Fruit fly (Drosophila melanogaster): ENCODE data around the gene CG14857.

CG14857 gene

DNA sequence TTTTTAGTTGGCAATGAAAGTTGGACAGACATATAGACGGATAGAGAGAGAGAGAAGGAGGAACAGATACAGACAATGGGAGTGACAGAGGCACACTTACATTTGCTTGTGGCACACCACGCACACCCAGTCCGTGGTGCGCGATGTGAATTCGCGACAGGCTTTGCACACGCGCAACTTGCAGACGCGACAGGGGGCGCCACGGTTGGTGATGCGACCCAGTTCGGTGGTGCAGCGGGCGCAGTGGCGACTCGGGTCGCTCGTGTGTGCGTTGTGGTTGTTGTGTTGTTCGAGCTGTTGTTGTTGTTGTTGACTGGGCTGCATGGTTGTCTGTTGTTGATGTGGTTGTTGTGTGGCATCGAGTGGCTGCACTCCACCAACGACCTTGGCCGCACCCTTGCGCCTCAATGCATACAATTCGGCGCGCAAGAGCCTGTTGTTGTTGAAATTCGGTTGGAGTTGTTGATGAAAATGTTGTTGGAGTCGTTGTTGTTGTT, 28.7 kb downstream of the CG14857 start:
- peak; percentile 39 for TF ChIP-seq ewg (GFP tag; optimal IDR thresholded peaks at IDR 0.05)
- peak; percentile 88 for TF ChIP-seq Ets65A (GFP tag)
- TF ChIP-seq Hmx (GFP tag; optimal IDR thresholded peaks at IDR 0.05) = no peak
- TF ChIP-seq CG8478 (optimal IDR thresholded peaks at IDR 0.05) = peak; percentile 82
- no peak for TF ChIP-seq CG18619 (GFP tag; optimal IDR thresholded peaks at IDR 0.05)
- no peak for TF ChIP-seq Myb (GFP tag; optimal IDR thresholded peaks at IDR 0.05)
- 0 out of 2 replicates have a peak, but pooled peaks have one; percentile 32 for TF ChIP-seq dan (GFP tag; IDR thresholded peaks at IDR 0.05)
- peak; percentile 62 for TF ChIP-seq CTCF (GFP tag; optimal IDR thresholded peaks at IDR 0.05)
- TF ChIP-seq CG1603 (tag; optimal IDR thresholded peaks at IDR 0.05) = no peak
- no peak for TF ChIP-seq CG2875 (GFP tag; optimal IDR thresholded peaks at IDR 0.05)
- no peak for TF ChIP-seq CG14965 (GFP tag; optimal IDR thresholded peaks at IDR 0.05; ENCODE audit: borderline replicate concordance)

DNA sequence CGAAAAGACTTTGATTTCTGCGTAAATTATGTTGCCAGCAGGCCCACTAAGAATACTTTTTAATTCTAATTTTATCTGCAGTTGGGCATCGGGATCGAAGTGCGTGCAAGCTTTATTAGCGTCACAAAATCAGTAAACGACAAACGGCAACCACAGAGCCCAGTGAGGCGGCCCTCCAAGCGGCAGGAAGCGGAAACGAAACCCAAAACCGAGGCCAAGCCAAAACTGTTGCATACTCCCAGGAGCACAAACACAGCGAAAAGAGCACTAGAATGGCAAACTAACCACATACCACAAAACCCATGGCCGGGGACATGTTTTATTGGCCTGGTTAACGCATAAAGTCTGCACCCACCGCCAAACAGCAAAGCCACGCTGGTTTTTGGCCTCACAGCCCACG, 30.7 kb downstream of the CG14857 start:
- TF ChIP-seq CG11456 (GFP tag; IDR thresholded peaks at IDR 0.05) = 0 out of 3 replicates have a peak, but pooled peaks have one; percentile 40
- TF ChIP-seq CG14965 (GFP tag; optimal IDR thresholded peaks at IDR 0.05; ENCODE audit: borderline replicate concordance) = peak; percentile 28
- TF ChIP-seq CG2199 (GFP tag; IDR thresholded peaks at IDR 0.05) = 0 out of 3 replicates have a peak, but pooled peaks have one; percentile 51
- TF ChIP-seq CG7271 (tag; optimal IDR thresholded peaks at IDR 0.05) = peak; percentile 36
- TF ChIP-seq CTCF (GFP tag; optimal IDR thresholded peaks at IDR 0.05) = peak; percentile 44
- TF ChIP-seq CG34422 (GFP tag; IDR thresholded peaks at IDR 0.05) = 0 out of 3 replicates have a peak, but pooled peaks have one; percentile 23
- no peak for TF ChIP-seq row (GFP tag; IDR thresholded peaks at IDR 0.05)
- 0 out of 2 replicates have a peak, but pooled peaks have one; percentile 28 for TF ChIP-seq CG4730 (GFP tag; IDR thresholded peaks at IDR 0.05)
- no peak for TF ChIP-seq CG1603 (tag; optimal IDR thresholded peaks at IDR 0.05)
- TF ChIP-seq zfh1 (GFP tag; IDR thresholded peaks at IDR 0.05) = 0 out of 3 replicates have a peak, but pooled peaks have one; percentile 33
- TF ChIP-seq CG10959 (GFP tag; IDR thresholded peaks at IDR 0.05) = peak; percentile 31; the same call in 1 of the 2 replicates
- TF ChIP-seq Med (GFP tag) = peak; percentile 18
- peak; percentile 72 for TF ChIP-seq Ets65A (GFP tag)
- no peak for TF ChIP-seq trh (GFP tag; optimal IDR thresholded peaks at IDR 0.05)
- no peak for TF ChIP-seq ham (GFP tag; IDR thresholded peaks at IDR 0.05)
- TF ChIP-seq jumu (GFP tag; optimal IDR thresholded peaks at IDR 0.05) = no peak

DNA sequence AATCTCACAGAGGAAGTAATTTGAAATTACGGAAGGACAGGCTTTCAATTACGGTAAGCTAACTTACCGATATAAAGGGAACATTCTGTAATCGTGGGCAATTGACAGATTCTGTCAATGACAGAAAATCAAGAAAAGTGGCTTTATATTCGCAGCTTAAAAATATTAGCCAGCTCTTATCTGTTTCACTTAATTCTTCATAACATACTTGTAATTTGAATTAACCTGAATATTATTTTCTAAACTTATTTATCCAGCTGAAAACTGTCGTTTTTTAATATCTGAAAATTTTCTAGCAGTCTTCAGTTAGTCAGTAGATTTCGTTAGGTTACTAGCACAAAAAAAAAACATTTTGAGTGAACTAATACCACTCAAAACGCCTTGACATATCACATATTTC, 43.2 kb downstream of the CG14857 start, which contains the start of gene CG3610:
Gene CG3610 (plus strand): TSS at position 301 of the 400 bp plus-strand sequence.
- TF ChIP-seq HHEX (GFP tag; optimal IDR thresholded peaks at IDR 0.05) = no peak
- TF ChIP-seq CG14441 (GFP tag; IDR thresholded peaks at IDR 0.05) = no peak
- no peak for TF ChIP-seq tio (GFP tag; optimal IDR thresholded peaks at IDR 0.05)
- no peak for TF ChIP-seq CG1602 (GFP tag; optimal IDR thresholded peaks at IDR 0.05)
- TF ChIP-seq CG11247 (GFP tag; IDR thresholded peaks at IDR 0.05) = no peak
- no peak for TF ChIP-seq CG11695 (GFP tag; IDR thresholded peaks at IDR 0.05)
- TF ChIP-seq Tbp (GFP tag; optimal IDR thresholded peaks at IDR 0.05) = no peak
- TF ChIP-seq CG7357 (GFP tag; IDR thresholded peaks at IDR 0.05) = no peak
- TF ChIP-seq az2 (GFP tag; optimal IDR thresholded peaks at IDR 0.05) = no peak
- no peak for TF ChIP-seq gcm (GFP tag; optimal IDR thresholded peaks at IDR 0.05)
- TF ChIP-seq CG34376 (GFP tag; optimal IDR thresholded peaks at IDR 0.05) = no peak
- no peak for TF ChIP-seq Elba2 (GFP tag; optimal IDR thresholded peaks at IDR 0.05)
- no peak for TF ChIP-seq CG8089 (GFP tag; optimal IDR thresholded peaks at IDR 0.05)
- TF ChIP-seq sug (tag; optimal IDR thresholded peaks at IDR 0.05) = no peak
- TF ChIP-seq CG12155 (GFP tag; optimal IDR thresholded peaks at IDR 0.05) = no peak
- no peak for TF ChIP-seq CG4424 (GFP tag; optimal IDR thresholded peaks at IDR 0.05)
- no peak for TF ChIP-seq CG1603 (tag; optimal IDR thresholded peaks at IDR 0.05)
- TF ChIP-seq br (optimal IDR thresholded peaks at IDR 0.05) = no peak
- TF ChIP-seq CG11504 (tag; optimal IDR thresholded peaks at IDR 0.05) = no peak

Data from whole organism, embryonic.